Worm (Caenorhabditis elegans): ENCODE results near the gene C35C5.9.

The C35C5.9 gene

ce11 chrX:11555046-11555445, 18.7 kb downstream of the C35C5.9 start:
- TF ChIP-seq fos-1 (tag; optimal IDR thresholded peaks at IDR 0.05) (peak; percentile 23), sma-9 (GFP tag; optimal IDR thresholded peaks at IDR 0.05) (peak; percentile 13), sma-9 (tag; optimal IDR thresholded peaks at IDR 0.05) (no peak), C34F6.9 (tag; optimal IDR thresholded peaks at IDR 0.05) (no peak), skn-1 (tag; optimal IDR thresholded peaks at IDR 0.05) (no peak)

- TF ChIP-seq ztf-1 (GFP tag; conservative IDR thresholded peaks at IDR 0.05) = no peak
- peak; percentile 13 for TF ChIP-seq unc-55 (GFP tag; optimal IDR thresholded peaks at IDR 0.05)
- TF ChIP-seq nhr-6 (tag; optimal IDR thresholded peaks at IDR 0.05) = no peak
- TF ChIP-seq dmd-4 (tag; optimal IDR thresholded peaks at IDR 0.05) = no peak
- no peak for TF ChIP-seq aly-2 (tag; optimal IDR thresholded peaks at IDR 0.05)
- TF ChIP-seq lin-13 (GFP tag; optimal IDR thresholded peaks at IDR 0.05) = no peak
- peak; percentile 36 for TF ChIP-seq sma-9 (GFP tag; optimal IDR thresholded peaks at IDR 0.05)
- TF ChIP-seq sma-9 (tag; optimal IDR thresholded peaks at IDR 0.05) = no peak
- no peak for TF ChIP-seq ztf-4 (tag; optimal IDR thresholded peaks at IDR 0.05)
- TF ChIP-seq lin-11 (tag; optimal IDR thresholded peaks at IDR 0.05) = no peak
- no peak for TF ChIP-seq peb-1 (tag; optimal IDR thresholded peaks at IDR 0.05)
- TF ChIP-seq nhr-11 (tag; optimal IDR thresholded peaks at IDR 0.05) = no peak
- TF ChIP-seq nhr-129 (tag; optimal IDR thresholded peaks at IDR 0.05) = peak; percentile 49
- peak; percentile 30 for TF ChIP-seq F13H6.1 (tag; optimal IDR thresholded peaks at IDR 0.05)
- TF ChIP-seq nhr-23 (tag; optimal IDR thresholded peaks at IDR 0.05) = no peak
- TF ChIP-seq ceh-16 (tag; optimal IDR thresholded peaks at IDR 0.05) = no peak
Observed at ce11 chrX:11555527-11556137, 19.3 kb downstream of the C35C5.9 start.

- no peak for TF ChIP-seq nhr-6 (tag; optimal IDR thresholded peaks at IDR 0.05)
- peak; percentile 83 for TF ChIP-seq fos-1 (tag; optimal IDR thresholded peaks at IDR 0.05)
Observed at ce11 chrX:11556194-11556739, 19.9 kb downstream of the C35C5.9 start, which contains the start of gene C35C5.10. TSS of gene C35C5.10 (plus strand) at chrX:11556244.

ce11 chrX:11558156-11558555, 21.8 kb downstream of the C35C5.9 start:
- no peak for TF ChIP-seq R02D3.7 (tag; optimal IDR thresholded peaks at IDR 0.05)
- peak; percentile 24 for TF ChIP-seq sem-4 (tag; optimal IDR thresholded peaks at IDR 0.05)
- TF ChIP-seq mbf-1 (tag; optimal IDR thresholded peaks at IDR 0.05) = no peak
- TF ChIP-seq elt-1 (tag; optimal IDR thresholded peaks at IDR 0.05) = no peak
- TF ChIP-seq snpc-4 (tag; optimal IDR thresholded peaks at IDR 0.05) = no peak
- TF ChIP-seq sma-9 (GFP tag; optimal IDR thresholded peaks at IDR 0.05) = peak; percentile 43
- TF ChIP-seq sma-9 (tag; optimal IDR thresholded peaks at IDR 0.05) = no peak
- no peak for TF ChIP-seq Y55F3AM.14 (GFP tag; optimal IDR thresholded peaks at IDR 0.05)

ce11 chrX:11560076-11560475, 23.7 kb downstream of the C35C5.9 start:
- TF ChIP-seq nhr-237 (tag; optimal IDR thresholded peaks at IDR 0.05) (no peak), sma-9 (GFP tag; optimal IDR thresholded peaks at IDR 0.05) (peak; percentile 20), sma-9 (tag; optimal IDR thresholded peaks at IDR 0.05) (no peak), mdl-1 (tag; optimal IDR thresholded peaks at IDR 0.05) (no peak), snpc-4 (tag; optimal IDR thresholded peaks at IDR 0.05) (no peak), unc-62 (GFP tag; optimal IDR thresholded peaks at IDR 0.05) (no peak), F13H6.1 (tag; optimal IDR thresholded peaks at IDR 0.05) (peak; percentile 45), fos-1 (tag; optimal IDR thresholded peaks at IDR 0.05) (no peak), aly-2 (tag; optimal IDR thresholded peaks at IDR 0.05) (no peak), crh-2 (tag; optimal IDR thresholded peaks at IDR 0.05) (no peak), unc-55 (GFP tag; optimal IDR thresholded peaks at IDR 0.05) (no peak), nhr-25 (tag; optimal IDR thresholded peaks at IDR 0.05) (no peak)

ce11 chrX:11560615-11561014, 24.2 kb downstream of the C35C5.9 start, which contains the start of gene lev-8:
TSS of gene lev-8 (plus strand) at chrX:11560915.
- no peak for TF ChIP-seq unc-39 (tag; optimal IDR thresholded peaks at IDR 0.05)
- no peak for TF ChIP-seq mab-5 (tag; optimal IDR thresholded peaks at IDR 0.05)
- TF ChIP-seq unc-55 (GFP tag; optimal IDR thresholded peaks at IDR 0.05) = no peak
- no peak for TF ChIP-seq crh-2 (tag; optimal IDR thresholded peaks at IDR 0.05)
- TF ChIP-seq mbf-1 (tag; optimal IDR thresholded peaks at IDR 0.05) = no peak
- no peak for TF ChIP-seq nhr-23 (tag; optimal IDR thresholded peaks at IDR 0.05)
- TF ChIP-seq gmeb-1 (tag; optimal IDR thresholded peaks at IDR 0.05) = no peak
- no peak for TF ChIP-seq elt-3 (tag; optimal IDR thresholded peaks at IDR 0.05)
- TF ChIP-seq sem-4 (tag; optimal IDR thresholded peaks at IDR 0.05) = no peak
- TF ChIP-seq lin-13 (GFP tag; optimal IDR thresholded peaks at IDR 0.05) = no peak
- no peak for TF ChIP-seq ceh-16 (tag; optimal IDR thresholded peaks at IDR 0.05)
- TF ChIP-seq R02D3.7 (tag; optimal IDR thresholded peaks at IDR 0.05) = no peak
- TF ChIP-seq nhr-11 (tag; optimal IDR thresholded peaks at IDR 0.05) = no peak
- no peak for TF ChIP-seq snpc-4 (tag; optimal IDR thresholded peaks at IDR 0.05)
- no peak for TF ChIP-seq peb-1 (tag; optimal IDR thresholded peaks at IDR 0.05)
- no peak for TF ChIP-seq dmd-4 (tag; optimal IDR thresholded peaks at IDR 0.05)
- no peak for TF ChIP-seq lsy-2 (tag; optimal IDR thresholded peaks at IDR 0.05)
